Fruit fly (Drosophila melanogaster): ENCODE results near the gene PsGEF.

DNA sequence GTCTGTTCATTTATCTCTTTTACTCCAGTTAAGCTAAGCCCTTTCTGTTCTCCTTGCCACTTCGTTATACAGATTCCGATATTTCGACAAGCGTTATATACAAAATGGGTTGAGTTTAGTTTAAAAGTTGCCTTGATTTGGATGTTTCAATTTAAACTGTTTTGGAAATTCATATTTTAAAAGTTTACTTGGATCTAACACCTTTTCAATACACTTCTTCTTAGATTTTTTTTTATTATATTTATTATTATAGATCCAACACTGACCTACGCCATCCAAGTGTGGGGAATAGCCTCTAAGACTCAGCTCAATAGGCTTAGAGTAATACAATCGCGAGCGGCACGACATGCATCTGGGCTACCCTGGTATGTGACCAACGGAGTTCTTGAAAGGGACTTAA, 38.3 kb upstream of the PsGEF start, which contains the start of gene CG32797:
- no peak for TF ChIP-seq Dll (optimal IDR thresholded peaks at IDR 0.05)
- no peak for TF ChIP-seq psq (optimal IDR thresholded peaks at IDR 0.05)
- no peak for TF ChIP-seq CG8478 (optimal IDR thresholded peaks at IDR 0.05)
- no peak for TF ChIP-seq pan (optimal IDR thresholded peaks at IDR 0.05)
- TF ChIP-seq usp (GFP tag; optimal IDR thresholded peaks at IDR 0.05), result no peak
- TF ChIP-seq EcR (GFP tag; optimal IDR thresholded peaks at IDR 0.05), result no peak

All from whole organism.